Fruit fly (Drosophila melanogaster): Measurements from ENCODE around the gene CG15337.

DNA sequence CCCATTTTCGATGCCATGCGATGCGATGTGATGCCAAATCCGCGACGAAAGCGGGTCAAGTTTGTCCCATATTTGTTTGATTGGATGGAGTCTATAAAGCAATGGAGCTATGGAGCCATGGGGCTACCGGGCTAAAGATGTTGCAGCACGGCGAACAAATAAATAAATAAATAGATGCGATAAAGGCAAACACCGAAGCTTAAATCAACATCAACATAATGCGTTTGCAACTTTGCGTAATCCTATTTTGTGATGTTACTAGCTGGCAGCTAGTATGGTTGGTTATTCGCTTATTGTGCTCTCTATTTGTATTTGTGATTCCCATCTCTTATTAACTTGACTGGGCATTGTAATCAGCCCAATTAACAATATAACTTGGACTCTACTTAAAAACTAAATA lies 31.7 kb upstream of the CG15337 start:
- TF ChIP-seq cic (GFP tag; optimal IDR thresholded peaks at IDR 0.05): no peak
- TF ChIP-seq kay (GFP tag; ENCODE audit: borderline replicate concordance): no peak
- TF ChIP-seq CG33017 (tag; optimal IDR thresholded peaks at IDR 0.05): no peak
- no peak for TF ChIP-seq pad (GFP tag; optimal IDR thresholded peaks at IDR 0.05)
- TF ChIP-seq CG11617 (GFP tag; optimal IDR thresholded peaks at IDR 0.05): no peak
- TF ChIP-seq CG1620 (GFP tag; optimal IDR thresholded peaks at IDR 0.05): no peak
- TF ChIP-seq Crg-1 (GFP tag; optimal IDR thresholded peaks at IDR 0.05): no peak
- no peak for TF ChIP-seq Clk (GFP tag; optimal IDR thresholded peaks at IDR 0.05)
- TF ChIP-seq CG5204 (GFP tag; optimal IDR thresholded peaks at IDR 0.05): no peak
- no peak for TF ChIP-seq CG7101 (tag; optimal IDR thresholded peaks at IDR 0.05)
- TF ChIP-seq ovo (GFP tag; optimal IDR thresholded peaks at IDR 0.05): no peak
- TF ChIP-seq tj (GFP tag; optimal IDR thresholded peaks at IDR 0.05): no peak
- no peak for TF ChIP-seq cnc (optimal IDR thresholded peaks at IDR 0.05)
- TF ChIP-seq bab1 (GFP tag; optimal IDR thresholded peaks at IDR 0.05): no peak
